Worm (Caenorhabditis elegans): ENCODE results near the gene F44G4.5.

The F44G4.5 gene

ce11 chrII:9007741-9008140, 7.5 kb upstream of the F44G4.5 start:
- TF ChIP-seq flt-1 (GFP tag; IDR thresholded peaks at IDR 0.05) = no peak
- TF ChIP-seq ztf-29 (GFP tag; IDR thresholded peaks at IDR 0.05) = no peak
- TF ChIP-seq med-1 (GFP tag; optimal IDR thresholded peaks at IDR 0.05; ENCODE audit: insufficient read depth) = no peak

ce11 chrII:9005067-9005466, 4.8 kb upstream of the F44G4.5 start, which contains the start of gene F44G4.7:
TSS of gene F44G4.7 (minus strand) at chrII:9005167.
- TF ChIP-seq klf-2 (GFP tag; conservative IDR thresholded peaks at IDR 0.05) (no peak), flt-1 (GFP tag; IDR thresholded peaks at IDR 0.05) (no peak), cog-1 (tag; optimal IDR thresholded peaks at IDR 0.05) (no peak)

- TF ChIP-seq flt-1 (GFP tag; IDR thresholded peaks at IDR 0.05) = no peak
- no peak for TF ChIP-seq tab-1 (GFP tag; IDR thresholded peaks at IDR 0.05)
- TF ChIP-seq T22C8.4 (GFP tag; IDR thresholded peaks at IDR 0.05) = no peak
- no peak for TF ChIP-seq ref-1 (GFP tag; conservative IDR thresholded peaks at IDR 0.05)
- no peak for TF ChIP-seq klf-2 (GFP tag; conservative IDR thresholded peaks at IDR 0.05)
- TF ChIP-seq cog-1 (tag; optimal IDR thresholded peaks at IDR 0.05) = no peak
- TF ChIP-seq ztf-29 (GFP tag; IDR thresholded peaks at IDR 0.05) = no peak
Observed at ce11 chrII:9001743-9002222, 1.6 kb upstream of the F44G4.5 start, which contains the start of gene F44G4.6. TSS of gene F44G4.6 (minus strand) at chrII:9001793.

ce11 chrII:8997479-8997878, 2.8 kb downstream of the F44G4.5 start, which contains the start of the genes F44G4.3 and tdp-1:
TSS of gene F44G4.3 (minus strand) at chrII:8997662.
TSS of gene tdp-1 (plus strand) at chrII:8997825.
- TF ChIP-seq T22C8.4 (GFP tag; IDR thresholded peaks at IDR 0.05) = no peak
- no peak for TF ChIP-seq ztf-29 (GFP tag; IDR thresholded peaks at IDR 0.05)
- no peak for TF ChIP-seq klf-2 (GFP tag; conservative IDR thresholded peaks at IDR 0.05)
- TF ChIP-seq flt-1 (GFP tag; IDR thresholded peaks at IDR 0.05) = no peak
- TF ChIP-seq ztf-23 (GFP tag; IDR thresholded peaks at IDR 0.05) = no peak
- no peak for TF ChIP-seq cog-1 (tag; optimal IDR thresholded peaks at IDR 0.05)
- TF ChIP-seq tab-1 (GFP tag; IDR thresholded peaks at IDR 0.05) = no peak
- no peak for TF ChIP-seq med-1 (GFP tag; optimal IDR thresholded peaks at IDR 0.05; ENCODE audit: insufficient read depth)
- no peak for TF ChIP-seq ref-1 (GFP tag; conservative IDR thresholded peaks at IDR 0.05)

- TF ChIP-seq ztf-29 (GFP tag; IDR thresholded peaks at IDR 0.05) (no peak), cog-1 (tag; optimal IDR thresholded peaks at IDR 0.05) (no peak), med-1 (GFP tag; optimal IDR thresholded peaks at IDR 0.05; ENCODE audit: insufficient read depth) (no peak), ref-1 (GFP tag; conservative IDR thresholded peaks at IDR 0.05) (no peak), T22C8.4 (GFP tag; IDR thresholded peaks at IDR 0.05) (no peak), ztf-23 (GFP tag; IDR thresholded peaks at IDR 0.05) (no peak), klf-2 (GFP tag; conservative IDR thresholded peaks at IDR 0.05) (no peak), flt-1 (GFP tag; IDR thresholded peaks at IDR 0.05) (no peak), tab-1 (GFP tag; IDR thresholded peaks at IDR 0.05) (no peak)
Observed at ce11 chrII:8996064-8996463, 4.2 kb downstream of the F44G4.5 start, which contains the start of gene ndub-2. TSS of gene ndub-2 (plus strand) at chrII:8996364.

- TF ChIP-seq cog-1 (tag; optimal IDR thresholded peaks at IDR 0.05) (no peak), flt-1 (GFP tag; IDR thresholded peaks at IDR 0.05) (no peak), ref-1 (GFP tag; conservative IDR thresholded peaks at IDR 0.05) (no peak), klf-2 (GFP tag; conservative IDR thresholded peaks at IDR 0.05) (no peak), T22C8.4 (GFP tag; IDR thresholded peaks at IDR 0.05) (no peak), tab-1 (GFP tag; IDR thresholded peaks at IDR 0.05) (no peak), med-1 (GFP tag; optimal IDR thresholded peaks at IDR 0.05; ENCODE audit: insufficient read depth) (no peak), ztf-29 (GFP tag; IDR thresholded peaks at IDR 0.05) (no peak), ztf-23 (GFP tag; IDR thresholded peaks at IDR 0.05) (no peak)
Observed at ce11 chrII:8994336-8994735, 5.9 kb downstream of the F44G4.5 start, which contains the start of gene F44G4.1. TSS of gene F44G4.1 (plus strand) at chrII:8994636.

- TF ChIP-seq med-1 (GFP tag; optimal IDR thresholded peaks at IDR 0.05; ENCODE audit: insufficient read depth) = no peak
- no peak for TF ChIP-seq cog-1 (tag; optimal IDR thresholded peaks at IDR 0.05)
- TF ChIP-seq ztf-29 (GFP tag; IDR thresholded peaks at IDR 0.05) = no peak
- no peak for TF ChIP-seq ref-1 (GFP tag; conservative IDR thresholded peaks at IDR 0.05)
- TF ChIP-seq tab-1 (GFP tag; IDR thresholded peaks at IDR 0.05) = no peak
- no peak for TF ChIP-seq T22C8.4 (GFP tag; IDR thresholded peaks at IDR 0.05)
- no peak for TF ChIP-seq klf-2 (GFP tag; conservative IDR thresholded peaks at IDR 0.05)
- TF ChIP-seq flt-1 (GFP tag; IDR thresholded peaks at IDR 0.05) = no peak
- TF ChIP-seq ztf-23 (GFP tag; IDR thresholded peaks at IDR 0.05) = no peak
Observed at ce11 chrII:8992780-8993179, 7.5 kb downstream of the F44G4.5 start, which contains the start of gene ooc-5. TSS of gene ooc-5 (plus strand) at chrII:8993160.

- no peak for TF ChIP-seq cog-1 (tag; optimal IDR thresholded peaks at IDR 0.05)
- no peak for TF ChIP-seq tab-1 (GFP tag; IDR thresholded peaks at IDR 0.05)
- TF ChIP-seq ref-1 (GFP tag; conservative IDR thresholded peaks at IDR 0.05) = no peak
- no peak for TF ChIP-seq T22C8.4 (GFP tag; IDR thresholded peaks at IDR 0.05)
- TF ChIP-seq ztf-23 (GFP tag; IDR thresholded peaks at IDR 0.05) = no peak
- no peak for TF ChIP-seq ztf-29 (GFP tag; IDR thresholded peaks at IDR 0.05)
- TF ChIP-seq flt-1 (GFP tag; IDR thresholded peaks at IDR 0.05) = no peak
Observed at ce11 chrII:8991602-8992001, 8.6 kb downstream of the F44G4.5 start.

ce11 chrII:8990267-8990666, 10.0 kb downstream of the F44G4.5 start:
- TF ChIP-seq flt-1 (GFP tag; IDR thresholded peaks at IDR 0.05) = no peak
- TF ChIP-seq ref-1 (GFP tag; conservative IDR thresholded peaks at IDR 0.05) = no peak
- TF ChIP-seq T22C8.4 (GFP tag; IDR thresholded peaks at IDR 0.05) = no peak
- TF ChIP-seq tab-1 (GFP tag; IDR thresholded peaks at IDR 0.05) = no peak
- no peak for TF ChIP-seq klf-2 (GFP tag; conservative IDR thresholded peaks at IDR 0.05)
- no peak for TF ChIP-seq cog-1 (tag; optimal IDR thresholded peaks at IDR 0.05)

- no peak for TF ChIP-seq klf-2 (GFP tag; conservative IDR thresholded peaks at IDR 0.05)
- no peak for TF ChIP-seq T22C8.4 (GFP tag; IDR thresholded peaks at IDR 0.05)
- no peak for TF ChIP-seq ztf-23 (GFP tag; IDR thresholded peaks at IDR 0.05)
- no peak for TF ChIP-seq ref-1 (GFP tag; conservative IDR thresholded peaks at IDR 0.05)
- no peak for TF ChIP-seq tab-1 (GFP tag; IDR thresholded peaks at IDR 0.05)
- no peak for TF ChIP-seq ztf-29 (GFP tag; IDR thresholded peaks at IDR 0.05)
- no peak for TF ChIP-seq med-1 (GFP tag; optimal IDR thresholded peaks at IDR 0.05; ENCODE audit: insufficient read depth)
Observed at ce11 chrII:8989444-8989843, 10.8 kb downstream of the F44G4.5 start, which contains the start of gene C18E9.9. TSS of gene C18E9.9 (minus strand) at chrII:8989544.
